Fruit fly (Drosophila melanogaster) whole organism, prepupa: ENCODE data around the gene Slip1.

Source experiments
- CG31627 ChIP-seq: fragments of 200-800 bp; sonication (Bioruptor generic); optimal IDR thresholded peaks from 3 replicates; lab custom pipeline; 2016; ENCODE audit warnings: missing biosample characterization, missing genetic modification characterization
- CG9139 ChIP-seq: fragments of 200-800 bp; sonication (Bioruptor generic); optimal IDR thresholded peaks from 3 replicates; lab custom pipeline; 2017; ENCODE audit warnings: missing biosample characterization, mild to moderate bottlenecking, missing genetic modification characterization
- Ets21C ChIP-seq: fragments of 200-800 bp; sonication (Bioruptor generic); optimal IDR thresholded peaks from 3 replicates; lab custom pipeline; 2016; ENCODE audit warnings: missing biosample characterization, missing genetic modification characterization
- OdsH ChIP-seq: fragments of 200-800 bp; sonication (Bioruptor generic); optimal IDR thresholded peaks from 3 replicates; lab custom pipeline; 2016; ENCODE audit warnings: missing biosample characterization, missing genetic modification characterization
- cyc ChIP-seq: fragments of 200-800 bp; sonication (Bioruptor generic); optimal IDR thresholded peaks from 3 replicates; lab custom pipeline; 2016; ENCODE audit warnings: missing biosample characterization, missing genetic modification characterization
- lz ChIP-seq: fragments of 200-800 bp; sonication (Bioruptor generic); optimal IDR thresholded peaks from 3 replicates; lab custom pipeline; 2016; ENCODE audit warnings: missing biosample characterization, missing genetic modification characterization
- net ChIP-seq: fragments of 200-800 bp; sonication (Bioruptor generic); optimal IDR thresholded peaks from 3 replicates; lab custom pipeline; 2016; ENCODE audit warnings: missing biosample characterization, missing genetic modification characterization

DNA sequence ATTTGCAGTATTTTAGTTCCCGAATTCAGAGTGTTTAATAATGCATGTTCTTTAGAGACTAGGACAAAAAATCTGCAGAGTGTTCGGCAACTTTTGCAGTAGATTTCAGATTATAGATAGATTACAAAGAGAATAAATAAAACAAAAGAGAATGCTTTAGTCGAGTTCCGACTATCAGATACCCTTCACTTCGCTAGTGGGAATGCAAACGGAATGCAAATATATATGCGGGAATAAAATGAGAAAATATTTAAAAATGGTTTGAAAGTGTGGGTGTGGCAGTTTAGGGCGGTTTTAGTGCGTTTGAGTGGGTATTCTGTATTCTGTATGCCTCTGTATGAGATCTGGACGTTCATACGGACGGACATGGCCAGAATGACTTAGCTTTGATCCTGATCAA lies 43.4 kb downstream of the Slip1 start:
- TF ChIP-seq net (GFP tag; lab: Kevin White, UChicago) (no peak), Ets21C (no peak), lz (GFP tag; lab: Kevin White, UChicago) (no peak), OdsH (GFP tag; lab: Kevin White, UChicago) (no peak), CG9139 (no peak), cyc (GFP tag; lab: Kevin White, UChicago) (no peak), CG31627 (no peak)
